Fruit fly (Drosophila melanogaster) S2 (cell line): ENCODE results near the gene Sur-8.

Experiments used
- CG8478 ChIP-seq: fragments of >200 bp; optimal IDR thresholded peaks from 2 replicates; lab custom pipeline; 2018
- CTCF ChIP-seq, 2 experiments: fragments of >200 bp; optimal IDR thresholded peaks; 2 replicates each; lab custom pipeline; 2018

The Sur-8 gene

dm6 chr3R:17386168-17386819 is 16.0 kb downstream of the Sur-8 start:
- no peak for TF ChIP-seq CG8478
- TF ChIP-seq CTCF (optimal IDR thresholded peaks at IDR 0.05; lab: Kevin White, UChicago) = no peak

- TF ChIP-seq CTCF (optimal IDR thresholded peaks at IDR 0.05; lab: Kevin White, UChicago) (peak in 1 of 2 experiments; percentile 12), CG8478 (no peak)
Measured at dm6 chr3R:17385329-17386019, 16.8 kb downstream of the Sur-8 start.

- TF ChIP-seq CTCF (optimal IDR thresholded peaks at IDR 0.05; lab: Kevin White, UChicago) (no peak), CG8478 (no peak)
Measured at dm6 chr3R:17381916-17382315, 20.4 kb downstream of the Sur-8 start.

- no peak for TF ChIP-seq CG8478
- no peak for TF ChIP-seq CTCF (optimal IDR thresholded peaks at IDR 0.05; lab: Kevin White, UChicago)
Measured at dm6 chr3R:17379742-17380141, 22.6 kb downstream of the Sur-8 start, which contains the start of gene lute. Gene lute, plus strand, starts transcription at chr3R:17379944.

dm6 chr3R:17379051-17379450 is 23.3 kb downstream of the Sur-8 start:
- TF ChIP-seq CTCF (optimal IDR thresholded peaks at IDR 0.05; lab: Kevin White, UChicago) (no peak), CG8478 (no peak)

dm6 chr3R:17377503-17377902 is 24.8 kb downstream of the Sur-8 start:
- TF ChIP-seq CTCF (optimal IDR thresholded peaks at IDR 0.05; lab: Kevin White, UChicago) = no peak
- no peak for TF ChIP-seq CG8478

- TF ChIP-seq CG8478 = no peak
- no peak for TF ChIP-seq CTCF (optimal IDR thresholded peaks at IDR 0.05; lab: Kevin White, UChicago)
Measured at dm6 chr3R:17371094-17371493, 31.2 kb downstream of the Sur-8 start.

- no peak for TF ChIP-seq CTCF (optimal IDR thresholded peaks at IDR 0.05; lab: Kevin White, UChicago)
- no peak for TF ChIP-seq CG8478
Measured at dm6 chr3R:17366023-17366422, 36.3 kb downstream of the Sur-8 start, which contains the start of gene beat-IIa. Gene beat-IIa, minus strand, starts transcription at chr3R:17366119.

- TF ChIP-seq CG8478 (no peak), CTCF (optimal IDR thresholded peaks at IDR 0.05; lab: Kevin White, UChicago) (no peak)
Measured at dm6 chr3R:17359370-17359769, 42.9 kb downstream of the Sur-8 start.

dm6 chr3R:17346212-17346611 is 56.1 kb downstream of the Sur-8 start:
- no peak for TF ChIP-seq CG8478
- no peak for TF ChIP-seq CTCF (optimal IDR thresholded peaks at IDR 0.05; lab: Kevin White, UChicago)
